Worm (Caenorhabditis elegans) whole organism, midembryonic: ENCODE data around the gene clec-5.

Experiments used
- T22C8.4 ChIP-seq: fragments of 200-800 bp; sonication (Bioruptor generic); IDR thresholded peaks from 2 replicates; pipeline ENCODE4 v1.3.6; 2022; ENCODE audit warnings: missing genetic modification characterization, missing compliant biosample characterization
- flt-1 ChIP-seq: fragments of 200-800 bp; sonication (Bioruptor generic); IDR thresholded peaks from 2 replicates; pipeline ENCODE4 v1.3.6; 2022; ENCODE audit warnings: missing genetic modification characterization, missing compliant biosample characterization

- TF ChIP-seq T22C8.4 (GFP tag; lab: Robert Waterston, UW) = no peak
- TF ChIP-seq flt-1 (GFP tag; lab: Robert Waterston, UW) = no peak
These were observed 21.5 kb downstream of the clec-5 start, which contains the start of the genes C35D10.10 and C35D10.5 for ce11 chrIII:4861744-4862401.
